Fruit fly (Drosophila melanogaster) whole organism, embryonic: ENCODE data around the gene CG1774.

Experiments
- Antp ChIP-seq: fragments of 200-800 bp; sonication (Bioruptor generic); optimal IDR thresholded peaks from 3 replicates; lab custom pipeline; 2016; ENCODE audit warnings: missing biosample characterization, missing genetic modification characterization
- Atf3 ChIP-seq: fragments of 200-800 bp; sonication (Bioruptor generic); optimal IDR thresholded peaks from 3 replicates; lab custom pipeline; 2016; ENCODE audit warnings: missing biosample characterization, missing genetic modification characterization
- B-H2 ChIP-seq: fragments of 200-800 bp; sonication (Bioruptor generic); optimal IDR thresholded peaks from 2 replicates; lab custom pipeline; 2018; ENCODE audit warnings: missing biosample characterization, mild to moderate bottlenecking, missing genetic modification characterization
- Bgb ChIP-seq: fragments of 200-800 bp; sonication (Bioruptor generic); IDR thresholded peaks from 2 replicates; pipeline ENCODE4 v1.3.6; 2022; ENCODE audit warnings: missing biosample characterization, missing genetic modification characterization; ENCODE audit not compliant: partially characterized antibody
- Blimp-1 ChIP-seq: fragments of 200-800 bp; sonication (Bioruptor generic); optimal IDR thresholded peaks from 3 replicates; lab custom pipeline; 2018; ENCODE audit warnings: missing biosample characterization, missing genetic modification characterization, mild to moderate bottlenecking, moderate library complexity, missing genetic modification reagents
- CG10654 ChIP-seq: fragments of 200-800 bp; sonication (Bioruptor generic); optimal IDR thresholded peaks from 2 replicates; lab custom pipeline; 2016; ENCODE audit warnings: missing biosample characterization, missing genetic modification characterization
- CG12659 ChIP-seq: fragments of 200-800 bp; sonication (Bioruptor generic); optimal IDR thresholded peaks from 3 replicates; lab custom pipeline; 2017; ENCODE audit warnings: mild to moderate bottlenecking, missing biosample characterization, missing genetic modification reagents, missing genetic modification characterization
- CG17186 ChIP-seq: fragments of 200-800 bp; sonication (Bioruptor generic); optimal IDR thresholded peaks from 3 replicates; lab custom pipeline; 2017; ENCODE audit warnings: missing biosample characterization, missing genetic modification reagents, missing genetic modification characterization
- CG18764 ChIP-seq: fragments of 200-800 bp; sonication (Bioruptor generic); optimal IDR thresholded peaks from 3 replicates; lab custom pipeline; 2016; ENCODE audit warnings: missing biosample characterization, missing genetic modification characterization
- CG30403 ChIP-seq: fragments of 200-800 bp; sonication (Bioruptor generic); optimal IDR thresholded peaks from 3 replicates; lab custom pipeline; 2016; ENCODE audit warnings: missing biosample characterization, missing genetic modification characterization
- CG3065 ChIP-seq: fragments of 200-800 bp; sonication (Bioruptor generic); optimal IDR thresholded peaks from 2 replicates; lab custom pipeline; 2016; ENCODE audit warnings: missing biosample characterization, missing genetic modification characterization
- CG32772 ChIP-seq: fragments of 200-800 bp; sonication (Bioruptor generic); IDR thresholded peaks from 2 replicates; pipeline ENCODE4 v1.3.6; 2022; ENCODE audit warnings: missing biosample characterization, missing genetic modification characterization
- CG43689 ChIP-seq: fragments of 200-800 bp; sonication (Bioruptor generic); IDR thresholded peaks from 2 replicates; pipeline ENCODE4 v1.3.6; 2022; ENCODE audit warnings: missing biosample characterization, missing genetic modification characterization
- CG4617 ChIP-seq: fragments of 200-800 bp; sonication (Bioruptor generic); optimal IDR thresholded peaks from 3 replicates; lab custom pipeline; 2016; ENCODE audit warnings: missing biosample characterization, missing genetic modification characterization, borderline replicate concordance
- CG5180 ChIP-seq: fragments of 200-800 bp; sonication (Bioruptor generic); optimal IDR thresholded peaks from 3 replicates; lab custom pipeline; 2017; ENCODE audit warnings: missing biosample characterization, missing genetic modification characterization, mild to moderate bottlenecking, moderate library complexity, missing genetic modification reagents
- CG6175 ChIP-seq: fragments of 200-800 bp; sonication (Bioruptor generic); IDR thresholded peaks from 3 replicates; pipeline ENCODE4 v1.3.6; 2022; ENCODE audit warnings: missing biosample characterization, missing genetic modification characterization
- CG8281 ChIP-seq: fragments of 200-800 bp; sonication (Bioruptor generic); optimal IDR thresholded peaks from 2 replicates; lab custom pipeline; 2018; ENCODE audit warnings: missing biosample characterization, mild to moderate bottlenecking, missing genetic modification characterization, moderate library complexity
- CG9797 ChIP-seq: fragments of 200-800 bp; sonication (Bioruptor generic); optimal IDR thresholded peaks from 3 replicates; lab custom pipeline; 2018; ENCODE audit warnings: missing biosample characterization, mild to moderate bottlenecking, missing genetic modification characterization
- CG9876 ChIP-seq: fragments of 200-800 bp; sonication (Bioruptor generic); optimal IDR thresholded peaks from 2 replicates; lab custom pipeline; 2016; ENCODE audit warnings: missing biosample characterization, missing genetic modification characterization
- D19A ChIP-seq: fragments of 200-800 bp; optimal IDR thresholded peaks from 3 replicates; lab custom pipeline; 2019; ENCODE audit warnings: missing biosample characterization, mild to moderate bottlenecking, missing genetic modification characterization, moderate library complexity
- Ets97D ChIP-seq: fragments of 200-800 bp; sonication (Bioruptor generic); optimal IDR thresholded peaks from 3 replicates; lab custom pipeline; 2016; ENCODE audit warnings: missing biosample characterization, missing genetic modification characterization
- HHEX ChIP-seq: fragments of 200-800 bp; sonication (Bioruptor generic); optimal IDR thresholded peaks from 3 replicates; lab custom pipeline; 2017; ENCODE audit warnings: missing biosample characterization, mild to moderate bottlenecking, missing genetic modification characterization, missing genetic modification reagents
- Lhr ChIP-seq: fragments of 200-800 bp; sonication (Bioruptor generic); optimal IDR thresholded peaks from 3 replicates; lab custom pipeline; 2017; ENCODE audit warnings: mild to moderate bottlenecking, missing biosample characterization, missing genetic modification reagents, missing genetic modification characterization
- Mad ChIP-seq: fragments of 200-800 bp; sonication (Bioruptor generic); optimal IDR thresholded peaks from 2 replicates; lab custom pipeline; 2016; ENCODE audit warnings: missing biosample characterization, missing genetic modification characterization
- NC2β ChIP-seq: fragments of 200-800 bp; sonication (Bioruptor generic); optimal IDR thresholded peaks from 2 replicates; lab custom pipeline; 2016; ENCODE audit warnings: missing biosample characterization, missing genetic modification characterization
- Nf-YC ChIP-seq: fragments of 200-800 bp; optimal IDR thresholded peaks from 3 replicates; lab custom pipeline; 2019; ENCODE audit warnings: missing biosample characterization, mild to moderate bottlenecking, missing genetic modification characterization, moderate library complexity
- NfI ChIP-seq: fragments of 200-800 bp; sonication (Bioruptor generic); optimal IDR thresholded peaks from 3 replicates; lab custom pipeline; 2018; ENCODE audit warnings: missing biosample characterization, mild to moderate bottlenecking, missing genetic modification characterization, moderate library complexity
- Rfx ChIP-seq: fragments of 200-800 bp; sonication (Bioruptor generic); IDR thresholded peaks from 2 replicates; pipeline ENCODE4 v1.3.6; 2022; ENCODE audit warnings: missing biosample characterization, missing genetic modification characterization
- Sin3A ChIP-seq: fragments of >200 bp; optimal IDR thresholded peaks from 2 replicates; lab custom pipeline; 2018
- Usf ChIP-seq: fragments of 200-800 bp; sonication (Bioruptor generic); optimal IDR thresholded peaks from 2 replicates; lab custom pipeline; 2017; ENCODE audit warnings: missing genotype, missing biosample characterization, missing genetic modification characterization
- ap ChIP-seq: fragments of 200-800 bp; sonication (Bioruptor generic); IDR thresholded peaks from 2 replicates; pipeline ENCODE4 v1.3.6; 2022; ENCODE audit warnings: missing biosample characterization, missing genetic modification characterization
- crc ChIP-seq: fragments of 200-800 bp; sonication (Bioruptor generic); optimal IDR thresholded peaks from 2 replicates; lab custom pipeline; 2016; ENCODE audit warnings: missing biosample characterization, missing genetic modification characterization
- crol ChIP-seq: fragments of 200-800 bp; sonication (Bioruptor generic); IDR thresholded peaks from 2 replicates; pipeline ENCODE4 v1.3.6; 2022; ENCODE audit warnings: missing biosample characterization, missing genetic modification characterization
- crp ChIP-seq, 2 experiments: fragments of 200-800 bp; sonication (Bioruptor generic); optimal IDR thresholded peaks; 2 replicates in 1 of 2; 3 replicates in 1 of 2; lab custom pipeline; 2017; ENCODE audit warnings: missing biosample characterization in 2 of 2, missing genetic modification characterization in 2 of 2, mild to moderate bottlenecking in 1 of 2, moderate library complexity in 1 of 2
- disco-r ChIP-seq: fragments of 200-800 bp; sonication (Bioruptor generic); optimal IDR thresholded peaks from 2 replicates; lab custom pipeline; 2016; ENCODE audit warnings: missing biosample characterization, missing genetic modification characterization
- ems ChIP-seq: fragments of 200-800 bp; sonication (Bioruptor generic); optimal IDR thresholded peaks from 3 replicates; lab custom pipeline; 2016; ENCODE audit warnings: missing biosample characterization, missing genetic modification characterization
- fd3F ChIP-seq: fragments of 200-800 bp; sonication (Bioruptor generic); optimal IDR thresholded peaks from 2 replicates; lab custom pipeline; 2018; ENCODE audit warnings: missing biosample characterization, mild to moderate bottlenecking, missing genetic modification characterization, moderate library complexity
- fd64A ChIP-seq: fragments of 200-800 bp; sonication (Bioruptor generic); optimal IDR thresholded peaks from 3 replicates; lab custom pipeline; 2018; ENCODE audit warnings: missing biosample characterization, mild to moderate bottlenecking, missing genetic modification characterization
- hkb ChIP-seq, 2 experiments: fragments of 200-800 bp in 1 of 2; fragments of >200 bp in 1 of 2; sonication (Bioruptor generic) in 1 of 2; IDR thresholded peaks in 1 of 2; optimal IDR thresholded peaks in 1 of 2; 2 replicates each; pipeline versions ENCODE4 v1.3.6 to Lab custom; 2017 to 2022; ENCODE audit warnings: missing biosample characterization in 1 of 2, missing genetic modification characterization in 1 of 2
- luna ChIP-seq: fragments of 200-800 bp; sonication (Bioruptor generic); optimal IDR thresholded peaks from 2 replicates; lab custom pipeline; 2016; ENCODE audit warnings: missing biosample characterization, missing genetic modification characterization
- nerfin-1 ChIP-seq: fragments of 200-800 bp; sonication (Bioruptor generic); optimal IDR thresholded peaks from 3 replicates; lab custom pipeline; 2019; ENCODE audit warnings: missing biosample characterization, mild to moderate bottlenecking, missing genetic modification characterization, moderate library complexity
- nom ChIP-seq: fragments of 200-800 bp; sonication (Bioruptor generic); optimal IDR thresholded peaks from 2 replicates; lab custom pipeline; 2017; ENCODE audit warnings: missing biosample characterization, missing genetic modification characterization, mild to moderate bottlenecking, moderate library complexity, missing genetic modification reagents
- onecut ChIP-seq: fragments of 200-800 bp; sonication (Bioruptor generic); IDR thresholded peaks from 2 replicates; pipeline ENCODE4 v1.3.6; 2022; ENCODE audit warnings: missing biosample characterization, missing genetic modification characterization
- prd ChIP-seq, 3 experiments: fragments of >200 bp in 2 of 3; fragments of 200-800 bp in 1 of 3; sonication (Bioruptor generic) in 1 of 3; optimal IDR thresholded peaks in 2 of 3; IDR thresholded peaks in 1 of 3; 2 replicates in 2 of 3; 3 replicates in 1 of 3; pipeline versions ENCODE4 v1.3.6 to Lab custom; 2017 to 2022; ENCODE audit warnings: missing biosample characterization in 1 of 3, missing genetic modification characterization in 1 of 3
- rib ChIP-seq: fragments of 200-800 bp; sonication (Bioruptor generic); IDR thresholded peaks from 2 replicates; pipeline ENCODE4 v1.3.6; 2022; ENCODE audit warnings: missing biosample characterization, missing genetic modification characterization
- slou ChIP-seq: fragments of 200-800 bp; sonication (Bioruptor generic); optimal IDR thresholded peaks from 3 replicates; lab custom pipeline; 2016; ENCODE audit warnings: missing biosample characterization, missing genetic modification characterization
- ttk ChIP-seq: fragments of 200-800 bp; sonication (Bioruptor generic); IDR thresholded peaks from 2 replicates; pipeline ENCODE4 v2.1.2; 2022; ENCODE audit warnings: missing biosample characterization, missing genetic modification characterization
- tup ChIP-seq: fragments of 200-800 bp; sonication (Bioruptor generic); optimal IDR thresholded peaks from 2 replicates; lab custom pipeline; 2016; ENCODE audit warnings: missing biosample characterization, mild to moderate bottlenecking, missing genetic modification characterization, moderate library complexity
- vfl ChIP-seq: fragments of 200-800 bp; sonication (Bioruptor generic); optimal IDR thresholded peaks from 2 replicates; lab custom pipeline; 2016; ENCODE audit warnings: missing biosample characterization, missing genetic modification characterization
- wdn ChIP-seq: fragments of 200-800 bp; sonication (Bioruptor generic); IDR thresholded peaks from 2 replicates; pipeline ENCODE4 v1.3.6; 2022; ENCODE audit warnings: missing biosample characterization, missing genetic modification characterization

Gene CG1774

dm6 chr3R:31616001-31616400 is 23.4 kb downstream of the CG1774 start, which contains the start of the genes Mnat9 and CG1792 (continued):
- TF ChIP-seq CG9876 (GFP tag; lab: Kevin White, UChicago), result peak; percentile 98
- TF ChIP-seq ttk (GFP tag; lab: Robert Waterston, UW), result peak; percentile 99
- peak; percentile 98 for TF ChIP-seq CG6175 (GFP tag; lab: Robert Waterston, UW)
- peak; percentile 98 for TF ChIP-seq fd3F (GFP tag; lab: Kevin White, UChicago)
- peak; percentile 99 for TF ChIP-seq vfl
- TF ChIP-seq Nf-YC (tag; lab: Kevin White, UChicago), result peak; percentile 84
- TF ChIP-seq CG5180 (GFP tag; lab: Kevin White, UChicago), result peak; percentile 83
- peak; percentile 98 for TF ChIP-seq Antp
- TF ChIP-seq CG43689 (GFP tag; lab: Robert Waterston, UW), result peak; percentile 99
- TF ChIP-seq prd (optimal IDR thresholded peaks at IDR 0.05; lab: Kevin White, UChicago), result no peak
- peak; percentile 99 for TF ChIP-seq prd (GFP tag; IDR thresholded peaks at IDR 0.05; lab: Robert Waterston, UW)
- TF ChIP-seq Mad, result peak; percentile 96
- peak; percentile 98 for TF ChIP-seq NC2β (GFP tag; lab: Kevin White, UChicago)
- peak; percentile 45 for TF ChIP-seq CG9797
- TF ChIP-seq Sin3A, result no peak
- peak; percentile 91 for TF ChIP-seq nom (GFP tag; lab: Kevin White, UChicago)
- peak; percentile 92 for TF ChIP-seq D19A
- TF ChIP-seq CG3065, result peak; percentile 97
- TF ChIP-seq luna, result peak; percentile 97
- TF ChIP-seq ap, result peak; percentile 99
- TF ChIP-seq rib, result peak; percentile 99
- peak; percentile 98 for TF ChIP-seq disco-r (GFP tag; lab: Kevin White, UChicago)
- peak; percentile 94 for TF ChIP-seq nerfin-1
- peak; percentile 93 for TF ChIP-seq Usf
- peak; percentile 99 for TF ChIP-seq tup (GFP tag; lab: Kevin White, UChicago)
- TF ChIP-seq crc (GFP tag; lab: Kevin White, UChicago), result peak; percentile 97
- TF ChIP-seq ems (GFP tag; lab: Kevin White, UChicago), result peak; percentile 96
- peak; percentile 100 for TF ChIP-seq Rfx
- TF ChIP-seq fd64A, result peak; percentile 94
- TF ChIP-seq B-H2 (GFP tag; lab: Kevin White, UChicago), result peak; percentile 94
- peak; percentile 94 for TF ChIP-seq Lhr (GFP tag; lab: Kevin White, UChicago)
- TF ChIP-seq NfI, result peak; percentile 99
- TF ChIP-seq Atf3 (GFP tag; lab: Kevin White, UChicago), result peak; percentile 98
- TF ChIP-seq CG17186, result peak; percentile 92
- peak; percentile 99 for TF ChIP-seq CG4617
- TF ChIP-seq crol, result peak; percentile 83
- TF ChIP-seq Bgb (GFP tag; lab: Robert Waterston, UW), result no peak
- peak; percentile 99 for TF ChIP-seq CG30403 (GFP tag; lab: Kevin White, UChicago)
- peak; percentile 89 for TF ChIP-seq CG8281
- TF ChIP-seq CG18764 (GFP tag; lab: Kevin White, UChicago), result peak; percentile 98
- TF ChIP-seq HHEX (GFP tag; lab: Kevin White, UChicago), result peak; percentile 97
- peak; percentile 98 for TF ChIP-seq wdn
- TF ChIP-seq CG32772 (GFP tag; lab: Robert Waterston, UW), result peak; percentile 99
- TF ChIP-seq Ets97D (GFP tag; lab: Kevin White, UChicago), result peak; percentile 96
- peak; percentile 99 for TF ChIP-seq CG10654 (GFP tag; lab: Kevin White, UChicago)
- peak; percentile 99 for TF ChIP-seq CG12659 (GFP tag; lab: Kevin White, UChicago)
- peak; percentile 96 for TF ChIP-seq onecut
- TF ChIP-seq Blimp-1 (GFP tag; lab: Kevin White, UChicago), result peak; percentile 97
- peak; percentile 87 to 96 for TF ChIP-seq crp (GFP tag; optimal IDR thresholded peaks at IDR 0.05; lab: Kevin White, UChicago)
- peak; percentile 97 for TF ChIP-seq slou (GFP tag; lab: Kevin White, UChicago)
- no peak for TF ChIP-seq hkb (optimal IDR thresholded peaks at IDR 0.05; lab: Kevin White, UChicago)
- peak; percentile 99 for TF ChIP-seq hkb (GFP tag; IDR thresholded peaks at IDR 0.05; lab: Robert Waterston, UW)
